Fruit fly (Drosophila melanogaster): ENCODE data around the gene Tektin-C.

Gene Tektin-C

dm6 chr3L:5819310-5819709 is 23.0 kb upstream of the Tektin-C start (continued):
- TF ChIP-seq CG4730 (GFP tag; IDR thresholded peaks at IDR 0.05), result 0 out of 2 replicates have a peak, but pooled peaks have one; percentile 14
- no peak for TF ChIP-seq br (optimal IDR thresholded peaks at IDR 0.05)
- peak; percentile 3 for TF ChIP-seq CG17385 (GFP tag; optimal IDR thresholded peaks at IDR 0.05)
- TF ChIP-seq CG4820 (GFP tag; optimal IDR thresholded peaks at IDR 0.05), result no peak
- TF ChIP-seq Dek (tag; optimal IDR thresholded peaks at IDR 0.05), result no peak
- peak; percentile 52 for TF ChIP-seq lilli (GFP tag; optimal IDR thresholded peaks at IDR 0.05)
- no peak for TF ChIP-seq Hr39 (optimal IDR thresholded peaks at IDR 0.05)
- TF ChIP-seq Mes4 (GFP tag; optimal IDR thresholded peaks at IDR 0.05), result no peak
- TF ChIP-seq gt (GFP tag; IDR thresholded peaks at IDR 0.05), result no peak
- TF ChIP-seq CG7786 (GFP tag; optimal IDR thresholded peaks at IDR 0.05), result peak; percentile 28
- peak; percentile 46 for TF ChIP-seq Hsf (GFP tag; optimal IDR thresholded peaks at IDR 0.05)
- no peak for TF ChIP-seq CG17568 (GFP tag; optimal IDR thresholded peaks at IDR 0.05)
- TF ChIP-seq MTF-1 (GFP tag; optimal IDR thresholded peaks at IDR 0.05; ENCODE audit: borderline replicate concordance), result no peak
- no peak for TF ChIP-seq Mad (GFP tag; optimal IDR thresholded peaks at IDR 0.05)
- no peak for TF ChIP-seq hkb (optimal IDR thresholded peaks at IDR 0.05)
- peak; percentile 26; the same call in 1 of the 2 replicates for TF ChIP-seq hkb (GFP tag; IDR thresholded peaks at IDR 0.05)
- no peak for TF ChIP-seq CG16813 (GFP tag; IDR thresholded peaks at IDR 0.05; ENCODE audit: partially characterized antibody)
- TF ChIP-seq CG14710 (tag; optimal IDR thresholded peaks at IDR 0.05), result no peak
- TF ChIP-seq gce (GFP tag; IDR thresholded peaks at IDR 0.05), result no peak
- no peak for TF ChIP-seq toy (GFP tag; IDR thresholded peaks at IDR 0.05)
- TF ChIP-seq Gsc (GFP tag; IDR thresholded peaks at IDR 0.05), result no peak
- TF ChIP-seq Ada2b (GFP tag; IDR thresholded peaks at IDR 0.05), result peak; percentile 51
- TF ChIP-seq CG18764 (GFP tag; optimal IDR thresholded peaks at IDR 0.05), result no peak
- no peak for TF ChIP-seq Rx (GFP tag; IDR thresholded peaks at IDR 0.05)
- TF ChIP-seq CG5245 (GFP tag; optimal IDR thresholded peaks at IDR 0.05), result no peak
- TF ChIP-seq CG17328 (GFP tag; IDR thresholded peaks at IDR 0.05), result peak; percentile 54
- TF ChIP-seq CG1603 (tag; optimal IDR thresholded peaks at IDR 0.05), result peak; percentile 24
- TF ChIP-seq shn (GFP tag; optimal IDR thresholded peaks at IDR 0.05), result no peak
- TF ChIP-seq tll (GFP tag; optimal IDR thresholded peaks at IDR 0.05), result no peak
- TF ChIP-seq Sry-δ (GFP tag; optimal IDR thresholded peaks at IDR 0.05), result no peak
- TF ChIP-seq chm (GFP tag; IDR thresholded peaks at IDR 0.05), result no peak
- no peak for TF ChIP-seq Usf (GFP tag; optimal IDR thresholded peaks at IDR 0.05)
- no peak for TF ChIP-seq Hmx (GFP tag; optimal IDR thresholded peaks at IDR 0.05)
- TF ChIP-seq D (optimal IDR thresholded peaks at IDR 0.05), result no peak
- no peak for TF ChIP-seq D (GFP tag; optimal IDR thresholded peaks at IDR 0.05)
- peak; percentile 44 for TF ChIP-seq zfh2 (GFP tag; optimal IDR thresholded peaks at IDR 0.05)
- TF ChIP-seq CG10543 (GFP tag; optimal IDR thresholded peaks at IDR 0.05), result no peak
- no peak for TF ChIP-seq Dp (GFP tag; optimal IDR thresholded peaks at IDR 0.05)
- TF ChIP-seq CG16863 (GFP tag; optimal IDR thresholded peaks at IDR 0.05), result no peak
- TF ChIP-seq Oaz (GFP tag; IDR thresholded peaks at IDR 0.05), result no peak
- no peak for TF ChIP-seq CG4854 (GFP tag; optimal IDR thresholded peaks at IDR 0.05)
- TF ChIP-seq Hr78 (GFP tag; optimal IDR thresholded peaks at IDR 0.05), result no peak
- no peak for TF ChIP-seq CrebB (tag; optimal IDR thresholded peaks at IDR 0.05)
- TF ChIP-seq p53 (GFP tag; optimal IDR thresholded peaks at IDR 0.05), result no peak
- no peak for TF ChIP-seq prd (optimal IDR thresholded peaks at IDR 0.05)
- peak; percentile 47; the same call in 2 of the 3 replicates for TF ChIP-seq prd (GFP tag; IDR thresholded peaks at IDR 0.05)
- peak; percentile 47 for TF ChIP-seq nmo (GFP tag; optimal IDR thresholded peaks at IDR 0.05)
- peak; percentile 9 to 41 for TF ChIP-seq Pdp1 (GFP tag; optimal IDR thresholded peaks at IDR 0.05)
- TF ChIP-seq H2.0 (GFP tag; IDR thresholded peaks at IDR 0.05), result peak; percentile 4; the same call in 1 of the 2 replicates
- no peak for TF ChIP-seq Doc2 (GFP tag; IDR thresholded peaks at IDR 0.05)
- no peak for TF ChIP-seq psq (GFP tag; optimal IDR thresholded peaks at IDR 0.05)
- TF ChIP-seq pum (GFP tag; optimal IDR thresholded peaks at IDR 0.05), result peak; percentile 36
- TF ChIP-seq zf30C (GFP tag; optimal IDR thresholded peaks at IDR 0.05), result no peak
- peak; percentile 79 for TF ChIP-seq sens (GFP tag)

Data from whole organism, embryonic.